Fruit fly (Drosophila melanogaster): ENCODE results near the gene CG5245.

Gene CG5245

DNA sequence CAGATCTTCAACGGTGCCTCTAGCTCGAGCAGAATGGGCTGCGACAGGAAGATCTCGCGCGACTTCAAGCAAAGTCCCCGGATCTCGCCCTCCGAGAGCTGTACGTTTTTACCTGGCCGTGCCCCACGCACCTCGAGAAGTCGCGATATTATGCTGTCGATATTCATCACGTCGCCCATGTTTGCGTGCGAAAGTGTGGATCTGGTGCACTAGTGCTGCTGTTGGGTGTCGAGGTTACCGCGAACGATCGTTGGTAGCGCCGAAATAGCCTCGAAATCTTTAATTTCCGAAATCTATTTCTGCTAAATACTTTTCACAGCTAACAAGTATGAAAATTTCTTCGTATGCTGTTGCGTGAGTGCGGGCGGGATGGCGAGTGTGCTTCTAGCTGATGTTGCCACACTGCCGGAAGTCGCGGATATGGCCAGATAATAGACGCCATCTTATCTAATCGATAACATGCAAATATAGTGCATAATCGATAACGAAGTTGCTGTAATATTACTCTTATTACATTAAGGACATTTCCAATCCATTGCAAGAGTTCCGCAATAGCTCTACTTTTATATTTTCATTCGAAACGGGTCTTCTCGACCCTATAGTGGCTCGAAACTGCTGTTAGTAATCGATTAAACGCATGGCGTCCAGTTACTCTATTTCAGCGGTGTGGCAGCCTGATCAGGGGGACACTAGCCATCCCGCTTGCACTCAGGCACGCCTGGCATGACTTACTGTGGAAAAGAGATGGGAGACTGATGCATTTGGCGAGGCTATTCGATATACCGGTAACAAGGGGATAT lies 3.6 kb upstream of the CG5245 start, which contains the start of gene Pp1-87B (continued):
- TF ChIP-seq knrl (GFP tag; IDR thresholded peaks at IDR 0.05; ENCODE audit: partially characterized antibody) = peak; percentile 43; the same call in 2 of the 3 replicates
- no peak for TF ChIP-seq CG3407 (GFP tag; optimal IDR thresholded peaks at IDR 0.05)
- no peak for TF ChIP-seq sna (GFP tag; IDR thresholded peaks at IDR 0.05; ENCODE audit: partially characterized antibody)
- peak; percentile 30 for TF ChIP-seq Abd-B (GFP tag; optimal IDR thresholded peaks at IDR 0.05)
- peak; percentile 38 for TF ChIP-seq CG3995 (GFP tag; optimal IDR thresholded peaks at IDR 0.05)
- peak; percentile 76 for TF ChIP-seq Med (GFP tag)
- TF ChIP-seq CHES-1-like (GFP tag; optimal IDR thresholded peaks at IDR 0.05) = no peak
- peak; percentile 98 for TF ChIP-seq Elba2 (GFP tag; optimal IDR thresholded peaks at IDR 0.05)
- peak; percentile 43 for TF ChIP-seq CG8924 (tag; optimal IDR thresholded peaks at IDR 0.05)
- TF ChIP-seq prd (optimal IDR thresholded peaks at IDR 0.05) = no peak
- TF ChIP-seq prd (GFP tag; IDR thresholded peaks at IDR 0.05) = peak; percentile 22; the same call in 1 of the 3 replicates
- no peak for TF ChIP-seq cg (GFP tag; optimal IDR thresholded peaks at IDR 0.05)
- no peak for TF ChIP-seq Scr (GFP tag; IDR thresholded peaks at IDR 0.05; ENCODE audit: partially characterized antibody)
- no peak for TF ChIP-seq CG13287 (GFP tag; IDR thresholded peaks at IDR 0.05; ENCODE audit: partially characterized antibody)
- TF ChIP-seq Nf-YC (tag; optimal IDR thresholded peaks at IDR 0.05) = peak; percentile 46
- peak; percentile 55 for TF ChIP-seq sug (tag; optimal IDR thresholded peaks at IDR 0.05)
- peak; percentile 28 for TF ChIP-seq caup (GFP tag; optimal IDR thresholded peaks at IDR 0.05; ENCODE audit: severe bottlenecking)
- no peak for TF ChIP-seq C15 (GFP tag; IDR thresholded peaks at IDR 0.05)
- TF ChIP-seq croc (GFP tag; conservative IDR thresholded peaks at IDR 0.05) = no peak
- TF ChIP-seq kah (GFP tag; optimal IDR thresholded peaks at IDR 0.05) = no peak
- 0 out of 3 replicates have a peak, but pooled peaks have one; percentile 7 for TF ChIP-seq dysf (GFP tag; IDR thresholded peaks at IDR 0.05)
- peak; percentile 66 for TF ChIP-seq Dref (GFP tag; IDR thresholded peaks at IDR 0.05)
- TF ChIP-seq Dp (GFP tag; optimal IDR thresholded peaks at IDR 0.05) = peak; percentile 60
- TF ChIP-seq E2f2 (GFP tag; IDR thresholded peaks at IDR 0.05) = no peak
- TF ChIP-seq CoRest (tag; optimal IDR thresholded peaks at IDR 0.05) = peak; percentile 63
- TF ChIP-seq amos (GFP tag; IDR thresholded peaks at IDR 0.05; ENCODE audit: partially characterized antibody) = peak; percentile 25; the same call in 1 of the 2 replicates
- peak; percentile 17 for TF ChIP-seq gfzf (GFP tag; optimal IDR thresholded peaks at IDR 0.05)
- no peak for TF ChIP-seq CG31388 (GFP tag; optimal IDR thresholded peaks at IDR 0.05)
- TF ChIP-seq sr (GFP tag; IDR thresholded peaks at IDR 0.05) = no peak
- TF ChIP-seq Doc2 (GFP tag; IDR thresholded peaks at IDR 0.05) = no peak
- TF ChIP-seq CG9215 (GFP tag; IDR thresholded peaks at IDR 0.05) = 0 out of 2 replicates have a peak, but pooled peaks have one; percentile 13
- peak; percentile 29 for TF ChIP-seq Usf (GFP tag; optimal IDR thresholded peaks at IDR 0.05)
- TF ChIP-seq nmo (GFP tag; optimal IDR thresholded peaks at IDR 0.05) = peak; percentile 72
- no peak for TF ChIP-seq CG16863 (GFP tag; optimal IDR thresholded peaks at IDR 0.05)
- TF ChIP-seq CG12391 (tag; optimal IDR thresholded peaks at IDR 0.05) = peak; percentile 20
- TF ChIP-seq Tbp (GFP tag; optimal IDR thresholded peaks at IDR 0.05) = peak; percentile 21
- TF ChIP-seq ci (GFP tag; IDR thresholded peaks at IDR 0.05) = 0 out of 3 replicates have a peak, but pooled peaks have one; percentile 5
- peak; percentile 13 for TF ChIP-seq Camta (GFP tag; optimal IDR thresholded peaks at IDR 0.05)
- peak; percentile 30 for TF ChIP-seq CG9609 (GFP tag; optimal IDR thresholded peaks at IDR 0.05)
- no peak for TF ChIP-seq Jarid2 (GFP tag; optimal IDR thresholded peaks at IDR 0.05)
- TF ChIP-seq Deaf1 (tag; optimal IDR thresholded peaks at IDR 0.05) = no peak
- no peak for TF ChIP-seq CG2202 (tag; optimal IDR thresholded peaks at IDR 0.05)
- no peak for TF ChIP-seq CG4282 (GFP tag; optimal IDR thresholded peaks at IDR 0.05)
- TF ChIP-seq Xbp1 (GFP tag; optimal IDR thresholded peaks at IDR 0.05) = peak; percentile 4
- TF ChIP-seq pum (GFP tag; optimal IDR thresholded peaks at IDR 0.05) = peak; percentile 37
- TF ChIP-seq zf30C (GFP tag; optimal IDR thresholded peaks at IDR 0.05) = no peak
- peak; percentile 94 for TF ChIP-seq Ets97D (GFP tag; optimal IDR thresholded peaks at IDR 0.05)
- peak; percentile 32 for TF ChIP-seq Hmr (GFP tag; optimal IDR thresholded peaks at IDR 0.05)
- TF ChIP-seq ATbp (GFP tag; optimal IDR thresholded peaks at IDR 0.05) = no peak

Data from whole organism, embryonic.